Worm (Caenorhabditis elegans) whole organism, L4 larva: ENCODE data around the gene patr-1.

Source experiments
- F10B5.3 ChIP-seq: sonication (generic microtip); optimal IDR thresholded peaks from 2 replicates; lab custom pipeline; 2016; ENCODE audit warnings: mild to moderate bottlenecking, missing genetic modification characterization, missing compliant biosample characterization
- F37D6.2 ChIP-seq: sonication (generic microtip); optimal IDR thresholded peaks from 2 replicates; lab custom pipeline; 2016; ENCODE audit warnings: mild to moderate bottlenecking, missing genetic modification characterization, missing compliant biosample characterization
- Y48G9A.11 ChIP-seq: fragments of 200-800 bp; sonication (Bioruptor generic); IDR thresholded peaks from 2 replicates; pipeline ENCODE4 v1.3.6; 2022; ENCODE audit warnings: missing genetic modification reagents, missing genetic modification characterization, missing compliant biosample characterization
- ZK337.2 ChIP-seq: fragments of 200-800 bp; sonication (Bioruptor generic); IDR thresholded peaks from 2 replicates; pipeline ENCODE4 v1.3.6; 2022; ENCODE audit warnings: missing genetic modification reagents, missing genetic modification characterization, missing compliant biosample characterization
- aha-1 ChIP-seq: fragments of 150-350 bp; peaks from one replicate; lab custom pipeline; 2014; ENCODE audit warnings: missing biosample characterization, missing genetic modification characterization
- ama-1 ChIP-seq: fragments of 150-350 bp; optimal IDR thresholded peaks from 2 replicates; lab custom pipeline; 2014; ENCODE audit warnings: inconsistent platforms, mixed read lengths
- arid-1 ChIP-seq: fragments of 200-800 bp; sonication (Bioruptor generic); conservative IDR thresholded peaks from 2 replicates; pipeline ENCODE4 v1.3.6; 2022; ENCODE audit warnings: missing genetic modification reagents, missing genetic modification characterization, missing compliant biosample characterization
- ceh-28 ChIP-seq: fragments of 150-350 bp; optimal IDR thresholded peaks from 2 replicates; lab custom pipeline; 2014; ENCODE audit warnings: missing biosample characterization, missing genetic modification reagents, missing genetic modification characterization
- ceh-32 ChIP-seq: sonication (generic microtip); optimal IDR thresholded peaks from 2 replicates; lab custom pipeline; 2016; ENCODE audit warnings: mild to moderate bottlenecking, missing genetic modification characterization, missing compliant biosample characterization; ENCODE audit not compliant: poor library complexity
- ceh-62 ChIP-seq: sonication (generic microtip); optimal IDR thresholded peaks from 2 replicates; lab custom pipeline; 2017; ENCODE audit warnings: missing biosample characterization, missing genetic modification characterization
- ceh-82 ChIP-seq: sonication (generic microtip); optimal IDR thresholded peaks from 2 replicates; lab custom pipeline; 2017; ENCODE audit warnings: missing biosample characterization, missing genetic modification characterization
- daf-16 ChIP-seq, 3 experiments: sonication (generic microtip); optimal IDR thresholded peaks; 2 replicates each; lab custom pipeline; 2016 to 2017; ENCODE audit warnings: missing genetic modification characterization in 3 of 3, missing genetic modification reagents in 3 of 3, mild to moderate bottlenecking in 2 of 3, missing compliant biosample characterization in 2 of 3, missing biosample characterization in 1 of 3, moderate library complexity in 1 of 3
- daf-8 ChIP-seq: fragments of 200-800 bp; sonication (Bioruptor generic); IDR thresholded peaks from 2 replicates; pipeline ENCODE4 v1.3.6; 2022; ENCODE audit warnings: missing genetic modification characterization, missing compliant biosample characterization
- dmd-8 ChIP-seq: fragments of 200-800 bp; sonication (Bioruptor generic); IDR thresholded peaks from 2 replicates; pipeline ENCODE4 v1.3.6; 2022; ENCODE audit warnings: missing genetic modification characterization, missing compliant biosample characterization
- dpl-1 ChIP-seq: fragments of 150-350 bp; optimal IDR thresholded peaks from 2 replicates; lab custom pipeline; 2014; ENCODE audit warnings: missing biosample characterization, missing genetic modification reagents, missing genetic modification characterization
- egl-43 ChIP-seq: fragments of 200-800 bp; sonication (Bioruptor generic); IDR thresholded peaks from 2 replicates; pipeline ENCODE4 v1.3.6; 2022; ENCODE audit warnings: missing genetic modification reagents, missing genetic modification characterization, missing compliant biosample characterization
- hlh-11 ChIP-seq: fragments of 200-800 bp; sonication (Bioruptor generic); optimal IDR thresholded peaks from 2 replicates; lab custom pipeline; 2018; ENCODE audit warnings: mild to moderate bottlenecking, missing genetic modification characterization, missing compliant biosample characterization
- hlh-30 ChIP-seq: sonication (generic microtip); optimal IDR thresholded peaks from 2 replicates; lab custom pipeline; 2017; ENCODE audit warnings: antibody characterized with exemption, mild to moderate bottlenecking, missing genetic modification characterization, missing compliant biosample characterization; ENCODE audit not compliant: insufficient read depth
- hmg-1.1 ChIP-seq: fragments of 200-800 bp; sonication (Bioruptor generic); IDR thresholded peaks from 2 replicates; pipeline ENCODE4 v1.3.6; 2022; ENCODE audit warnings: missing genetic modification reagents, missing genetic modification characterization, missing compliant biosample characterization
- madf-9 ChIP-seq: fragments of 200-800 bp; sonication (Bioruptor generic); conservative IDR thresholded peaks from 2 replicates; pipeline ENCODE4 v1.3.6; 2022; ENCODE audit warnings: missing genetic modification reagents, missing genetic modification characterization, missing compliant biosample characterization
- mdt-29 ChIP-seq: fragments of 200-800 bp; sonication (Bioruptor generic); IDR thresholded peaks from 2 replicates; pipeline ENCODE4 v1.3.6; 2022; ENCODE audit warnings: missing genetic modification reagents, missing genetic modification characterization, missing compliant biosample characterization
- mes-2 ChIP-seq: sonication (generic microtip); optimal IDR thresholded peaks from 2 replicates; lab custom pipeline; 2016; ENCODE audit warnings: missing genotype, mild to moderate bottlenecking, missing genetic modification characterization, missing compliant biosample characterization; ENCODE audit not compliant: poor library complexity, severe bottlenecking
- nhr-11 ChIP-seq: fragments of 150-350 bp; optimal IDR thresholded peaks from 2 replicates; lab custom pipeline; 2014; ENCODE audit warnings: missing biosample characterization, missing genetic modification characterization
- nhr-111 ChIP-seq: fragments of 200-800 bp; sonication (Bioruptor generic); optimal IDR thresholded peaks from 2 replicates; lab custom pipeline; 2018; ENCODE audit warnings: mild to moderate bottlenecking, missing genetic modification characterization, missing compliant biosample characterization
- nhr-42 ChIP-seq: fragments of 200-800 bp; sonication (Bioruptor generic); IDR thresholded peaks from 2 replicates; pipeline ENCODE4 v1.3.6; 2022; ENCODE audit warnings: missing genetic modification characterization, missing compliant biosample characterization
- nhr-6 ChIP-seq: fragments of 150-350 bp; optimal IDR thresholded peaks from 2 replicates; lab custom pipeline; 2014; ENCODE audit warnings: missing biosample characterization, missing genetic modification characterization
- pha-4 ChIP-seq, 2 experiments: fragments of 150-350 bp in 1 of 2; fragments of 200-800 bp in 1 of 2; sonication (Bioruptor generic) in 1 of 2; IDR thresholded peaks in 1 of 2; optimal IDR thresholded peaks in 1 of 2; 2 replicates each; pipeline versions ENCODE4 v1.3.6 to Lab custom; 2014 to 2022; ENCODE audit warnings: missing genetic modification characterization in 2 of 2, missing genetic modification reagents in 2 of 2, missing biosample characterization in 1 of 2, missing compliant biosample characterization in 1 of 2
- set-16 ChIP-seq: fragments of 200-800 bp; sonication (Bioruptor generic); IDR thresholded peaks from 2 replicates; pipeline ENCODE4 v1.3.6; 2022; ENCODE audit warnings: missing genetic modification reagents, missing genetic modification characterization, missing compliant biosample characterization
- unc-130 ChIP-seq: sonication (generic microtip); optimal IDR thresholded peaks from 2 replicates; lab custom pipeline; 2016; ENCODE audit warnings: missing genetic modification reagents, missing genetic modification characterization, missing compliant biosample characterization
- unc-39 ChIP-seq: sonication (generic microtip); optimal IDR thresholded peaks from 2 replicates; lab custom pipeline; 2017; ENCODE audit warnings: missing biosample characterization, missing genetic modification characterization
- unc-62 ChIP-seq, 3 experiments: fragments of 150-350 bp in 1 of 3; sonication (generic microtip); optimal IDR thresholded peaks in 2 of 3; peaks in 1 of 3; 1 replicate in 1 of 3; 2 replicates in 2 of 3; lab custom pipeline; 2014 to 2017; ENCODE audit warnings: missing biosample characterization in 3 of 3, missing genetic modification characterization in 3 of 3, missing genetic modification reagents in 3 of 3, missing genotype in 1 of 3
- zag-1 ChIP-seq: fragments of 150-350 bp; optimal IDR thresholded peaks from 2 replicates; lab custom pipeline; 2014; ENCODE audit warnings: missing biosample characterization, missing genetic modification characterization
- zip-11 ChIP-seq: fragments of 200-800 bp; sonication (Bioruptor generic); IDR thresholded peaks from 2 replicates; pipeline ENCODE4 v1.3.6; 2022; ENCODE audit warnings: missing genetic modification characterization, missing compliant biosample characterization
- zip-2 ChIP-seq: fragments of 150-350 bp; optimal IDR thresholded peaks from 2 replicates; lab custom pipeline; 2014; ENCODE audit warnings: missing biosample characterization, missing genetic modification characterization
- ztf-11 ChIP-seq: fragments of 150-350 bp; optimal IDR thresholded peaks from 2 replicates; lab custom pipeline; 2014; ENCODE audit warnings: missing biosample characterization, missing genetic modification characterization
- ztf-7 ChIP-seq: fragments of 150-350 bp; optimal IDR thresholded peaks from 2 replicates; lab custom pipeline; 2014; ENCODE audit warnings: missing biosample characterization, missing genetic modification characterization

Gene patr-1

ce11 chrII:11777893-11778480 is at the start of gene patr-1, which contains the start of gene dna-2 (continued):
- TF ChIP-seq madf-9 (GFP tag; lab: Robert Waterston, UW) (no peak), daf-8 (GFP tag; lab: Robert Waterston, UW) (no peak), F10B5.3 (no peak)

DNA sequence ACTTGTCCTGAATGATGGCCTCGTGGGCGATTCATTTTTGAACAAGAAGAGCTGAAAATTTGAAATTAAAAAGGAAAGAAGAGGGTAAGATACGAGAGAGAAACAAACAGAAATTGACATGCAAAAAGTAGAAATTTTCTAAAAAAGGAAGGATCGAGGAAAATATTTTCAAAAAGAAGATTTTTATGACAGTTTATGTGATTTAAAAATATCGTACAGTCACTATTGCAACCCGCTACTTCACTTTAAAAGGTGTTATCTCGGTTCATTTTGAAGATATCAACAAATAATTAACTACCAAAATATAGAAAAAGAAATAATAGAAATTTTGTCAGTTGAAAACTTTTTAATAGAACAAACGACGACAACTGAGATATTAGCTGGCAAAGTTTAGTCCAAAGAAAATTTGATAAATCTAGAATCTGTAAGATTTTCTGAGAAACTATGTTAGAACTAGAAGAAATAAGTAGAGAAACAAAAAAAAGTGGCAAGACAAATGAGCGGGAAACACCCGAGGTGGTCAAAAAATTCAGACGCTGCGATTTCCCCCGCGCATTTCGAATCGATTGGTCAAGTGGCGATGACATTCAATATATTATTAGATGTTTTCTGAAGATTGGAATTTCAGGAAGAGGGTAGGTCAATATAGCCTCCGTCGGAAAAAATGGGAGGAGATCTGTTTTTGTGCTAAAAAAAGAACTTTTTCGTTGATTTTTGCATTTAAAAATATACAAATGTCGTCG is 46.0 kb upstream of the patr-1 start, which contains the start of gene Y6D1A.1:
Gene Y6D1A.1, minus strand, starts transcription at position 51 of the 743 bp plus-strand sequence.
- no peak for TF ChIP-seq ceh-28 (tag; lab: Kevin White, UChicago)
- TF ChIP-seq unc-39 (tag; lab: Kevin White, UChicago), result no peak
- no peak for TF ChIP-seq egl-43 (GFP tag; lab: Robert Waterston, UW)
- TF ChIP-seq unc-62 (GFP tag; optimal IDR thresholded peaks at IDR 0.05 in 1 of 2; lab: Kevin White, UChicago), result peak in 1 of 2 experiments; percentile 55
- TF ChIP-seq unc-62 (tag; optimal IDR thresholded peaks at IDR 0.05; lab: Kevin White, UChicago), result no peak

DNA sequence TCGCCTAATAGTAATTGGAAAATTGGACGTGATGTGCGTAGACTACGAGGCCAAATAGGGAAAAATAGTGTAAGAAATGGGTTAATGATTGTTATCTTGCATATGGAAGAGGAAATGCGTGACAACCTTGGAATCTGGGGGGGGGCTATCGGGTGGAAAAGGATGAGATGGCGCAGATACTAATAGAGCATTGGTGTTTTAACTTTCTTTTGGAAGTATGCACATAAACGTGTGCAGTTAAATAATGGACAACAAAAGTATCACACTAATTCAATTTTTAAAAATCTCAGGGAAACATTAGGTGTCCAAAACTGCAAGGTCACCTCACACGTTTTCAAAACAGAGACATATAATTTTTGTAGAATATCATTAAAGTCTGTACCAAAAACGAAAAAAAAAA is 42.1 kb upstream of the patr-1 start, which contains the start of gene Y6D1A.2:
Gene Y6D1A.2, minus strand, starts transcription at position 101 of the 400 bp plus-strand sequence.
- TF ChIP-seq dpl-1 (GFP tag; lab: Kevin White, UChicago) (no peak), zip-11 (GFP tag; lab: Robert Waterston, UW) (no peak), daf-8 (GFP tag; lab: Robert Waterston, UW) (no peak), Y48G9A.11 (GFP tag; lab: Robert Waterston, UW) (no peak), pha-4 (GFP tag; IDR thresholded peaks at IDR 0.05; lab: Robert Waterston, UW) (no peak), pha-4 (tag; optimal IDR thresholded peaks at IDR 0.05; lab: Kevin White, UChicago) (no peak), zag-1 (tag; lab: Kevin White, UChicago) (no peak), zip-2 (tag; lab: Kevin White, UChicago) (no peak), ztf-7 (no peak)

ce11 chrII:11816475-11816874 is 38.7 kb upstream of the patr-1 start, which contains the start of gene pap-3:
pap-3 (minus strand) TSS chrII:11816575.
- no peak for TF ChIP-seq nhr-6
- no peak for TF ChIP-seq F37D6.2 (tag; lab: Kevin White, UChicago)

- TF ChIP-seq nhr-42 (GFP tag; lab: Robert Waterston, UW), result no peak
- peak; percentile 80 for TF ChIP-seq aha-1 (tag; lab: Kevin White, UChicago)
- TF ChIP-seq arid-1 (GFP tag; lab: Robert Waterston, UW), result no peak
- TF ChIP-seq unc-62 (GFP tag; optimal IDR thresholded peaks at IDR 0.05 in 1 of 2; lab: Kevin White, UChicago), result peak in 1 of 2 experiments; percentile 98
- no peak for TF ChIP-seq unc-62 (tag; optimal IDR thresholded peaks at IDR 0.05; lab: Kevin White, UChicago)
- TF ChIP-seq, all 104 proteins: peak for 2
Measured at ce11 chrII:11816014-11816413, 38.3 kb upstream of the patr-1 start.

ce11 chrII:11813895-11814369 is 36.2 kb upstream of the patr-1 start, which contains the start of gene F43G6.8:
F43G6.8 (minus strand) TSS chrII:11814092.
- TF ChIP-seq ceh-82 (tag; lab: Kevin White, UChicago), result no peak
- TF ChIP-seq ztf-11, result no peak
- peak; percentile 24 for TF ChIP-seq dpl-1 (GFP tag; lab: Kevin White, UChicago)
- TF ChIP-seq set-16, result no peak; the same call in 1 of the 2 replicates
- TF ChIP-seq ztf-7, result no peak
- TF ChIP-seq nhr-111 (GFP tag; lab: Kevin White, UChicago), result no peak
- TF ChIP-seq daf-16 (GFP tag; optimal IDR thresholded peaks at IDR 0.05; lab: Kevin White, UChicago), result no peak
- TF ChIP-seq daf-16 (tag; optimal IDR thresholded peaks at IDR 0.05; lab: Kevin White, UChicago), result peak; percentile 2
- no peak for TF ChIP-seq ceh-62 (tag; lab: Kevin White, UChicago)
- no peak for TF ChIP-seq mdt-29 (GFP tag; lab: Robert Waterston, UW)
- TF ChIP-seq pha-4 (GFP tag; IDR thresholded peaks at IDR 0.05; lab: Robert Waterston, UW), result no peak
- TF ChIP-seq pha-4 (tag; optimal IDR thresholded peaks at IDR 0.05; lab: Kevin White, UChicago), result no peak
- peak; percentile 73 for TF ChIP-seq ama-1
- TF ChIP-seq nhr-11 (tag; lab: Kevin White, UChicago), result peak; percentile 80
- no peak for TF ChIP-seq unc-130 (GFP tag; lab: Kevin White, UChicago)
- TF ChIP-seq ceh-32 (tag; lab: Kevin White, UChicago), result no peak
- TF ChIP-seq dmd-8 (GFP tag; lab: Robert Waterston, UW), result 0 out of 2 replicates have a peak, but pooled peaks have one; percentile 18
- TF ChIP-seq mes-2 (tag; lab: Kevin White, UChicago), result peak; percentile 36
- peak; percentile 74 for TF ChIP-seq hlh-11 (tag; lab: Kevin White, UChicago)
- no peak for TF ChIP-seq Y48G9A.11 (GFP tag; lab: Robert Waterston, UW)
- TF ChIP-seq hlh-30 (tag; lab: Kevin White, UChicago), result peak; percentile 95
- peak; percentile 64 for TF ChIP-seq hmg-1.1 (GFP tag; lab: Robert Waterston, UW)
- no peak for TF ChIP-seq ZK337.2 (GFP tag; lab: Robert Waterston, UW)
